Worm (Caenorhabditis elegans): ENCODE data around the gene rdy-2.
A peak's percentile ranks its signal among the peaks of the same experiment; 100 is the strongest.

ce11 chrV:13591504-13592174 lies 9.1 kb downstream of the rdy-2 start, which contains the start of gene tbcb-1:
- peak; percentile 43 for TF ChIP-seq pha-4 (tag; optimal IDR thresholded peaks at IDR 0.05)
- no peak for TF ChIP-seq ceh-82 (tag; optimal IDR thresholded peaks at IDR 0.05)
- TF ChIP-seq nhr-11 (tag; optimal IDR thresholded peaks at IDR 0.05): no peak
- TF ChIP-seq ceh-16 (tag; optimal IDR thresholded peaks at IDR 0.05): no peak

Measured in whole organism, L3 larva.